Fruit fly (Drosophila melanogaster) whole organism, embryonic: ENCODE data around the gene CG13117.
A peak's percentile ranks its signal among the peaks of the same experiment; 100 is the strongest.

Experiments used
- BtbVII ChIP-seq: fragments of 200-800 bp; sonication (Bioruptor generic); optimal IDR thresholded peaks from 3 replicates; lab custom pipeline; 2017; ENCODE audit warnings: missing biosample characterization, mild to moderate bottlenecking, missing genetic modification characterization
- CG10543 ChIP-seq: fragments of 200-800 bp; sonication (Bioruptor generic); optimal IDR thresholded peaks from 3 replicates; lab custom pipeline; 2017; ENCODE audit warnings: missing biosample characterization, mild to moderate bottlenecking, missing genetic modification characterization, moderate library complexity
- CG11093 ChIP-seq: fragments of 200-800 bp; sonication (Bioruptor generic); IDR thresholded peaks from 3 replicates; pipeline ENCODE4 v1.3.6; 2022; ENCODE audit warnings: missing biosample characterization, missing genetic modification characterization
- CG15073 ChIP-seq: fragments of 200-800 bp; sonication (Bioruptor generic); optimal IDR thresholded peaks from 2 replicates; lab custom pipeline; 2016; ENCODE audit warnings: missing biosample characterization, missing genetic modification characterization
- CG15696 ChIP-seq: fragments of 200-800 bp; sonication (Bioruptor generic); optimal IDR thresholded peaks from 2 replicates; lab custom pipeline; 2019; ENCODE audit warnings: missing biosample characterization, mild to moderate bottlenecking, missing genetic modification characterization, moderate library complexity
- CG17359 ChIP-seq: fragments of 200-800 bp; sonication (Bioruptor generic); optimal IDR thresholded peaks from 3 replicates; lab custom pipeline; 2018; ENCODE audit warnings: missing biosample characterization, mild to moderate bottlenecking, missing genetic modification characterization, moderate library complexity
- CG18619 ChIP-seq: fragments of 200-800 bp; sonication (Bioruptor generic); optimal IDR thresholded peaks from 3 replicates; lab custom pipeline; 2017; ENCODE audit warnings: missing biosample characterization, mild to moderate bottlenecking, missing genetic modification characterization
- CG18764 ChIP-seq: fragments of 200-800 bp; sonication (Bioruptor generic); optimal IDR thresholded peaks from 3 replicates; lab custom pipeline; 2016; ENCODE audit warnings: missing biosample characterization, missing genetic modification characterization
- CG2875 ChIP-seq: fragments of 200-800 bp; sonication (Bioruptor generic); optimal IDR thresholded peaks from 2 replicates; lab custom pipeline; 2017; ENCODE audit warnings: missing biosample characterization, mild to moderate bottlenecking, missing genetic modification characterization, missing genetic modification reagents
- CG30403 ChIP-seq: fragments of 200-800 bp; sonication (Bioruptor generic); optimal IDR thresholded peaks from 3 replicates; lab custom pipeline; 2016; ENCODE audit warnings: missing biosample characterization, missing genetic modification characterization
- CG3065 ChIP-seq: fragments of 200-800 bp; sonication (Bioruptor generic); optimal IDR thresholded peaks from 2 replicates; lab custom pipeline; 2016; ENCODE audit warnings: missing biosample characterization, missing genetic modification characterization
- CG34376 ChIP-seq: fragments of 200-800 bp; sonication (Bioruptor generic); optimal IDR thresholded peaks from 2 replicates; lab custom pipeline; 2018; ENCODE audit warnings: missing biosample characterization, mild to moderate bottlenecking, missing genetic modification characterization
- CG4730 ChIP-seq: fragments of 200-800 bp; sonication (Bioruptor generic); IDR thresholded peaks from 2 replicates; pipeline ENCODE4 v1.3.6; 2022; ENCODE audit warnings: missing biosample characterization, missing genetic modification characterization
- CG6813 ChIP-seq: fragments of 200-800 bp; sonication (Bioruptor generic); optimal IDR thresholded peaks from 2 replicates; lab custom pipeline; 2017; ENCODE audit warnings: missing biosample characterization, missing genetic modification characterization, mild to moderate bottlenecking, moderate library complexity, missing genetic modification reagents
- CG7271 ChIP-seq: fragments of 200-800 bp; sonication (Bioruptor generic); optimal IDR thresholded peaks from 2 replicates; lab custom pipeline; 2018; ENCODE audit warnings: missing biosample characterization, mild to moderate bottlenecking, missing genetic modification characterization, moderate library complexity
- CG7556 ChIP-seq: fragments of 200-800 bp; sonication (Bioruptor generic); optimal IDR thresholded peaks from 2 replicates; lab custom pipeline; 2017; ENCODE audit warnings: missing biosample characterization, mild to moderate bottlenecking, missing genetic modification characterization
- CG7839 ChIP-seq: fragments of 200-800 bp; sonication (Bioruptor generic); optimal IDR thresholded peaks from 3 replicates; lab custom pipeline; 2018; ENCODE audit warnings: missing biosample characterization, mild to moderate bottlenecking, missing genetic modification characterization, moderate library complexity
- CG8281 ChIP-seq: fragments of 200-800 bp; sonication (Bioruptor generic); optimal IDR thresholded peaks from 2 replicates; lab custom pipeline; 2018; ENCODE audit warnings: missing biosample characterization, mild to moderate bottlenecking, missing genetic modification characterization, moderate library complexity
- CG9797 ChIP-seq: fragments of 200-800 bp; sonication (Bioruptor generic); optimal IDR thresholded peaks from 3 replicates; lab custom pipeline; 2018; ENCODE audit warnings: missing biosample characterization, mild to moderate bottlenecking, missing genetic modification characterization
- CHES-1-like ChIP-seq: fragments of 200-800 bp; sonication (Bioruptor generic); optimal IDR thresholded peaks from 2 replicates; lab custom pipeline; 2016; ENCODE audit warnings: missing biosample characterization, missing genetic modification characterization
- Dip2 ChIP-seq: fragments of 200-800 bp; sonication (Bioruptor generic); IDR thresholded peaks from 2 replicates; pipeline ENCODE4 v1.3.6; 2022; ENCODE audit warnings: missing biosample characterization, missing genetic modification characterization
- Med ChIP-seq: fragments of 200-800 bp; sonication (Bioruptor generic); peaks from one replicate; lab custom pipeline; 2016; ENCODE audit warnings: missing biosample characterization, missing genetic modification characterization, mild to moderate bottlenecking, inconsistent platforms, moderate library complexity
- Pdp1 ChIP-seq, 2 experiments: fragments of 200-800 bp; sonication (Bioruptor generic); optimal IDR thresholded peaks; 3 replicates each; lab custom pipeline; 2016; ENCODE audit warnings: missing biosample characterization in 2 of 2, missing genetic modification characterization in 2 of 2, mild to moderate bottlenecking in 1 of 2, moderate library complexity in 1 of 2
- Ravus ChIP-seq: fragments of 200-800 bp; sonication (Bioruptor generic); IDR thresholded peaks from 2 replicates; pipeline ENCODE4 v1.3.6; 2022; ENCODE audit warnings: missing biosample characterization, missing genetic modification characterization
- abd-A ChIP-seq: fragments of 200-800 bp; sonication (Bioruptor generic); optimal IDR thresholded peaks from 3 replicates; lab custom pipeline; 2019; ENCODE audit warnings: missing biosample characterization, mild to moderate bottlenecking, missing genetic modification characterization, moderate library complexity
- amos ChIP-seq: fragments of 200-800 bp; sonication (Bioruptor generic); IDR thresholded peaks from 2 replicates; pipeline ENCODE4 v1.3.6; 2022; ENCODE audit warnings: missing biosample characterization, missing genetic modification characterization; ENCODE audit not compliant: partially characterized antibody
- ap ChIP-seq: fragments of 200-800 bp; sonication (Bioruptor generic); IDR thresholded peaks from 2 replicates; pipeline ENCODE4 v1.3.6; 2022; ENCODE audit warnings: missing biosample characterization, missing genetic modification characterization
- ase ChIP-seq: fragments of 200-800 bp; sonication (Bioruptor generic); IDR thresholded peaks from 3 replicates; pipeline ENCODE4 v1.3.6; 2022; ENCODE audit warnings: missing biosample characterization, missing genetic modification characterization
- az2 ChIP-seq: fragments of 200-800 bp; sonication (Bioruptor generic); optimal IDR thresholded peaks from 3 replicates; lab custom pipeline; 2016; ENCODE audit warnings: missing biosample characterization, missing genetic modification characterization
- cas ChIP-seq: fragments of 200-800 bp; sonication (Bioruptor generic); IDR thresholded peaks from 2 replicates; pipeline ENCODE4 v1.3.6; 2022; ENCODE audit warnings: missing biosample characterization, missing genetic modification characterization
- cwo ChIP-seq: fragments of 200-800 bp; sonication (Bioruptor generic); optimal IDR thresholded peaks from 3 replicates; lab custom pipeline; 2017; ENCODE audit warnings: missing biosample characterization, missing genetic modification characterization, mild to moderate bottlenecking, moderate library complexity, missing genetic modification reagents
- ems ChIP-seq: fragments of 200-800 bp; sonication (Bioruptor generic); optimal IDR thresholded peaks from 3 replicates; lab custom pipeline; 2016; ENCODE audit warnings: missing biosample characterization, missing genetic modification characterization
- exex ChIP-seq: fragments of 200-800 bp; sonication (Bioruptor generic); optimal IDR thresholded peaks from 4 replicates; lab custom pipeline; 2018; ENCODE audit warnings: missing biosample characterization, mild to moderate bottlenecking, missing genetic modification characterization, moderate library complexity
- fd64A ChIP-seq: fragments of 200-800 bp; sonication (Bioruptor generic); optimal IDR thresholded peaks from 3 replicates; lab custom pipeline; 2018; ENCODE audit warnings: missing biosample characterization, mild to moderate bottlenecking, missing genetic modification characterization
- fu2 ChIP-seq: fragments of 200-800 bp; sonication (Bioruptor generic); optimal IDR thresholded peaks from 2 replicates; lab custom pipeline; 2016; ENCODE audit warnings: missing biosample characterization, missing genetic modification characterization
- gcm ChIP-seq: fragments of 200-800 bp; sonication (Bioruptor generic); optimal IDR thresholded peaks from 2 replicates; lab custom pipeline; 2019; ENCODE audit warnings: missing biosample characterization, mild to moderate bottlenecking, missing genetic modification characterization, moderate library complexity
- grn ChIP-seq: fragments of 200-800 bp; sonication (Bioruptor generic); optimal IDR thresholded peaks from 3 replicates; lab custom pipeline; 2017; ENCODE audit warnings: missing biosample characterization, missing genetic modification characterization
- insv ChIP-seq, 2 experiments: fragments of 200-800 bp; sonication (Bioruptor generic); optimal IDR thresholded peaks; 3 replicates each; lab custom pipeline; 2016 to 2018; ENCODE audit warnings: missing biosample characterization in 2 of 2, missing genetic modification characterization in 2 of 2
- jing ChIP-seq: fragments of 200-800 bp; sonication (Bioruptor generic); optimal IDR thresholded peaks from 2 replicates; lab custom pipeline; 2018; ENCODE audit warnings: missing biosample characterization, mild to moderate bottlenecking, missing genetic modification characterization
- ken ChIP-seq: fragments of 200-800 bp; sonication (Bioruptor generic); IDR thresholded peaks from 3 replicates; pipeline ENCODE4 v1.3.6; 2022; ENCODE audit warnings: missing biosample characterization, missing genetic modification characterization
- peb ChIP-seq: fragments of 200-800 bp; sonication (Bioruptor generic); IDR thresholded peaks from 2 replicates; pipeline ENCODE4 v1.3.6; 2022; ENCODE audit warnings: missing biosample characterization, missing genetic modification characterization
- salm ChIP-seq: fragments of 200-800 bp; sonication (Bioruptor generic); optimal IDR thresholded peaks from 2 replicates; lab custom pipeline; 2018; ENCODE audit warnings: missing biosample characterization, mild to moderate bottlenecking, missing genetic modification characterization
- sd ChIP-seq: fragments of 200-800 bp; sonication (Bioruptor generic); optimal IDR thresholded peaks from 3 replicates; lab custom pipeline; 2018; ENCODE audit warnings: missing biosample characterization, mild to moderate bottlenecking, missing genetic modification characterization, moderate library complexity
- sens ChIP-seq: fragments of 200-800 bp; sonication (Bioruptor generic); peaks from one replicate; lab custom pipeline; 2016; ENCODE audit warnings: missing biosample characterization, missing genetic modification characterization
- sens-2 ChIP-seq: fragments of 200-800 bp; sonication (Bioruptor generic); IDR thresholded peaks from 2 replicates; pipeline ENCODE4 v1.3.6; 2022; ENCODE audit warnings: missing biosample characterization, missing genetic modification characterization
- seq ChIP-seq: fragments of 200-800 bp; sonication (Bioruptor generic); IDR thresholded peaks from 2 replicates; pipeline ENCODE4 v1.3.6; 2022; ENCODE audit warnings: missing biosample characterization, missing genetic modification characterization
- ssp ChIP-seq: fragments of 200-800 bp; sonication (Bioruptor generic); IDR thresholded peaks from 2 replicates; pipeline ENCODE4 v1.3.6; 2022; ENCODE audit warnings: missing biosample characterization, missing genetic modification characterization
- sug ChIP-seq: fragments of 200-800 bp; optimal IDR thresholded peaks from 2 replicates; lab custom pipeline; 2019; ENCODE audit warnings: missing biosample characterization, mild to moderate bottlenecking, missing genetic modification characterization, moderate library complexity
- wor ChIP-seq: fragments of 200-800 bp; sonication (Bioruptor generic); IDR thresholded peaks from 2 replicates; pipeline ENCODE4 v1.3.6; 2022; ENCODE audit warnings: missing biosample characterization, missing genetic modification characterization

Gene CG13117

dm6 chr2L:9700454-9700853 lies 36.0 kb upstream of the CG13117 start, which contains the start of gene pelo (continued):
- TF ChIP-seq CG8281 (tag; lab: Kevin White, UChicago): peak; percentile 4
- TF ChIP-seq abd-A (tag; lab: Kevin White, UChicago): no peak
- TF ChIP-seq salm (tag; lab: Kevin White, UChicago): peak; percentile 16
- TF ChIP-seq ssp (GFP tag; lab: Robert Waterston, UW): peak; percentile 55; the same call in 1 of the 2 replicates
- peak; percentile 56 for TF ChIP-seq CG6813
- TF ChIP-seq az2 (GFP tag; lab: Kevin White, UChicago): peak; percentile 59
- TF ChIP-seq amos (GFP tag; lab: Robert Waterston, UW): no peak
- TF ChIP-seq Ravus (GFP tag; lab: Robert Waterston, UW): no peak
- no peak for TF ChIP-seq Dip2 (GFP tag; lab: Robert Waterston, UW)
- peak; percentile 56 for TF ChIP-seq CG18619 (GFP tag; lab: Kevin White, UChicago)
- TF ChIP-seq CG2875 (GFP tag; lab: Kevin White, UChicago): peak; percentile 2
- TF ChIP-seq CG7556 (GFP tag; lab: Kevin White, UChicago): peak; percentile 56
- TF ChIP-seq CG15696 (tag; lab: Kevin White, UChicago): peak; percentile 66
- TF ChIP-seq CG7839 (tag; lab: Kevin White, UChicago): peak; percentile 70
- TF ChIP-seq CG15073 (GFP tag; lab: Kevin White, UChicago): no peak
- no peak for TF ChIP-seq CHES-1-like
- TF ChIP-seq fd64A (GFP tag; lab: Kevin White, UChicago): no peak
- peak; percentile 31 for TF ChIP-seq CG7271
- TF ChIP-seq ase (GFP tag; lab: Robert Waterston, UW): peak; percentile 33; the same call in 1 of the 3 replicates
- peak; percentile 50 for TF ChIP-seq CG17359
- peak; percentile 36 for TF ChIP-seq CG18764 (GFP tag; lab: Kevin White, UChicago)
- peak; percentile 48; the same call in 1 of the 2 replicates for TF ChIP-seq seq (GFP tag; lab: Robert Waterston, UW)
- no peak for TF ChIP-seq ems
- peak; percentile 51 for TF ChIP-seq cwo
- TF ChIP-seq CG4730: peak; percentile 56
- peak; percentile 75 for TF ChIP-seq CG9797 (GFP tag; lab: Kevin White, UChicago)
- 0 out of 3 replicates have a peak, but pooled peaks have one; percentile 43 for TF ChIP-seq CG11093 (GFP tag; lab: Robert Waterston, UW)
- no peak for TF ChIP-seq wor
- TF ChIP-seq cas (GFP tag; lab: Robert Waterston, UW): no peak
- TF ChIP-seq insv (GFP tag; optimal IDR thresholded peaks at IDR 0.05; lab: Kevin White, UChicago): peak in 1 of 2 experiments; percentile 30
- no peak for TF ChIP-seq jing (GFP tag; lab: Kevin White, UChicago)
- TF ChIP-seq BtbVII (GFP tag; lab: Kevin White, UChicago): peak; percentile 34
- TF ChIP-seq peb: no peak
- peak; percentile 68; the same call in 1 of the 3 replicates for TF ChIP-seq ken (GFP tag; lab: Robert Waterston, UW)
- TF ChIP-seq CG30403: peak; percentile 71

dm6 chr2L:9703000-9703399 lies 33.4 kb upstream of the CG13117 start:
- TF ChIP-seq fu2 (GFP tag; lab: Kevin White, UChicago): no peak
- TF ChIP-seq sug (tag; lab: Kevin White, UChicago): peak; percentile 38
- TF ChIP-seq gcm (GFP tag; lab: Kevin White, UChicago): peak; percentile 8
- TF ChIP-seq Pdp1 (GFP tag; optimal IDR thresholded peaks at IDR 0.05; lab: Kevin White, UChicago): peak in 1 of 2 experiments; percentile 44
- TF ChIP-seq grn: peak; percentile 49
- TF ChIP-seq ap (GFP tag; lab: Robert Waterston, UW): no peak
- TF ChIP-seq exex (tag; lab: Kevin White, UChicago): peak; percentile 52
- peak; percentile 26 for TF ChIP-seq Med (GFP tag; lab: Kevin White, UChicago)
- TF ChIP-seq sens-2 (GFP tag; lab: Robert Waterston, UW): 0 out of 2 replicates have a peak, but pooled peaks have one; percentile 11
- TF ChIP-seq sd (tag; lab: Kevin White, UChicago): peak; percentile 46
- peak; percentile 34 for TF ChIP-seq CG10543 (GFP tag; lab: Kevin White, UChicago)
- TF ChIP-seq CG34376 (GFP tag; lab: Kevin White, UChicago): peak; percentile 48
- no peak for TF ChIP-seq CG3065
- TF ChIP-seq sens (GFP tag; lab: Kevin White, UChicago): peak; percentile 13
